Worm (Caenorhabditis elegans) whole organism, L2 larva: ENCODE measurements around the gene F28C1.3.

ENCODE experiments used
- R02D3.7 ChIP-seq: fragments of 150-350 bp; optimal IDR thresholded peaks from 2 replicates; lab custom pipeline; 2014; ENCODE audit warnings: missing biosample characterization, missing genetic modification characterization
- unc-62 ChIP-seq: fragments of 150-350 bp; optimal IDR thresholded peaks from 2 replicates; lab custom pipeline; 2014; ENCODE audit warnings: missing biosample characterization, missing genetic modification reagents, missing genetic modification characterization

DNA sequence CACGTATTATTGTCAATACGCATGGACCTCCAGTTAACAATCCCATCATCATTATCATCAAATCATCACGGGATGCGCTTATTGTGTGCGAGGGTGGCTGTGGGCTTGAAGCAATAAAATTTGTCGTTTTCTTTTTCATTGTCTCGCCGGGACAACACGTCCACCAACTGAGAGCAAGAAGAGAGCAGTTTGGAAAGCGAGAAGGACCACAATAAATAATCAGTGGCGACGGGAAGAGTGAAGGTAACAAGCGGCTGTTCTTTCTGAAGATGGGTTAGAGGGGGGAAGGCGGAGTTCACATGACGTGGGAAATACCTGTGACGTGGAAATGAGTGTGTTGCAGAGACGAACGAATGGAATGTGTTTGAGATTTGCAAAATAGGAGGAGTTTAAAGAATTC, 50.3 kb downstream of the F28C1.3 start:
- no peak for TF ChIP-seq unc-62 (GFP tag; lab: Kevin White, UChicago)
- no peak for TF ChIP-seq R02D3.7 (tag; lab: Kevin White, UChicago)
